Worm (Caenorhabditis elegans) whole organism, L2 larva: ENCODE data around the gene ZC190.7.

Experiments used
- Y55F3AM.14 ChIP-seq: fragments of 200-800 bp; sonication (Bioruptor generic); optimal IDR thresholded peaks from 2 replicates; lab custom pipeline; 2018; ENCODE audit warnings: mild to moderate bottlenecking, missing genetic modification characterization, missing compliant biosample characterization
- ama-1 ChIP-seq: fragments of 150-350 bp; optimal IDR thresholded peaks from 2 replicates; lab custom pipeline; 2018; ENCODE audit warnings: inconsistent platforms
- gmeb-1 ChIP-seq: fragments of 150-350 bp; optimal IDR thresholded peaks from 2 replicates; lab custom pipeline; 2014; ENCODE audit warnings: missing biosample characterization, missing genetic modification characterization
- lsy-2 ChIP-seq, 2 experiments: fragments of 150-350 bp in 1 of 2; sonication (generic microtip) in 1 of 2; optimal IDR thresholded peaks; 2 replicates each; lab custom pipeline; 2014 to 2017; ENCODE audit warnings: missing biosample characterization in 2 of 2, missing genetic modification characterization in 2 of 2
- mab-5 ChIP-seq: fragments of 150-350 bp; optimal IDR thresholded peaks from 2 replicates; lab custom pipeline; 2014; ENCODE audit warnings: missing biosample characterization, missing genetic modification characterization
- nhr-237 ChIP-seq: fragments of 150-350 bp; optimal IDR thresholded peaks from 2 replicates; lab custom pipeline; 2014; ENCODE audit warnings: missing biosample characterization, missing genetic modification characterization
- skn-1 ChIP-seq: sonication (generic microtip); optimal IDR thresholded peaks from 2 replicates; lab custom pipeline; 2017; ENCODE audit warnings: missing biosample characterization, missing genetic modification characterization
- snpc-4 ChIP-seq: fragments of 150-350 bp; optimal IDR thresholded peaks from 2 replicates; lab custom pipeline; 2014; ENCODE audit warnings: missing biosample characterization, missing genetic modification characterization

ce11 chrV:8732934-8733333 is 46.3 kb upstream of the ZC190.7 start, which contains the start of gene ZC196.4:
- TF ChIP-seq gmeb-1 (no peak), ama-1 (lab: Kevin White, UChicago) (no peak), skn-1 (tag; lab: Kevin White, UChicago) (no peak), nhr-237 (tag; lab: Kevin White, UChicago) (no peak), Y55F3AM.14 (GFP tag; lab: Kevin White, UChicago) (no peak), lsy-2 (tag; optimal IDR thresholded peaks at IDR 0.05; lab: Kevin White, UChicago) (no peak), mab-5 (tag; lab: Kevin White, UChicago) (no peak), snpc-4 (tag; lab: Kevin White, UChicago) (no peak)
